Worm (Caenorhabditis elegans) whole organism, midembryonic: ENCODE measurements around the gene soc-2.

ENCODE experiments used
- T22C8.4 ChIP-seq: fragments of 200-800 bp; sonication (Bioruptor generic); IDR thresholded peaks from 2 replicates; pipeline ENCODE4 v1.3.6; 2022; ENCODE audit warnings: missing genetic modification characterization, missing compliant biosample characterization
- cog-1 ChIP-seq: sonication (generic microtip); optimal IDR thresholded peaks from 2 replicates; lab custom pipeline; 2016; ENCODE audit warnings: missing genetic modification characterization, missing compliant biosample characterization
- flt-1 ChIP-seq: fragments of 200-800 bp; sonication (Bioruptor generic); IDR thresholded peaks from 2 replicates; pipeline ENCODE4 v1.3.6; 2022; ENCODE audit warnings: missing genetic modification characterization, missing compliant biosample characterization
- klf-2 ChIP-seq: fragments of 200-800 bp; sonication (Bioruptor generic); conservative IDR thresholded peaks from 2 replicates; pipeline ENCODE4 v1.3.6; 2022; ENCODE audit warnings: missing genetic modification reagents, missing genetic modification characterization, missing compliant biosample characterization
- med-1 ChIP-seq: sonication (generic microtip); optimal IDR thresholded peaks from 2 replicates; lab custom pipeline; 2017; ENCODE audit warnings: missing genetic modification characterization, mild to moderate bottlenecking, missing compliant biosample characterization, antibody characterized with exemption, missing genetic modification reagents; ENCODE audit not compliant: insufficient read depth
- ref-1 ChIP-seq: fragments of 200-800 bp; sonication (Bioruptor generic); conservative IDR thresholded peaks from 2 replicates; pipeline ENCODE4 v1.3.6; 2022; ENCODE audit warnings: missing genetic modification reagents, missing genetic modification characterization, missing compliant biosample characterization
- tab-1 ChIP-seq: fragments of 200-800 bp; sonication (Bioruptor generic); IDR thresholded peaks from 2 replicates; pipeline ENCODE4 v1.3.6; 2022; ENCODE audit warnings: missing genetic modification characterization, missing compliant biosample characterization
- ztf-23 ChIP-seq: fragments of 200-800 bp; sonication (Bioruptor generic); IDR thresholded peaks from 2 replicates; pipeline ENCODE4 v1.3.6; 2022; ENCODE audit warnings: missing genetic modification reagents, missing genetic modification characterization, missing compliant biosample characterization
- ztf-29 ChIP-seq: fragments of 200-800 bp; sonication (Bioruptor generic); IDR thresholded peaks from 2 replicates; pipeline ENCODE4 v1.3.6; 2022; ENCODE audit warnings: missing genetic modification reagents, missing genetic modification characterization, missing compliant biosample characterization

Gene soc-2

ce11 chrIV:5134798-5135197 is 17.5 kb downstream of the soc-2 start:
- TF ChIP-seq ztf-29 (GFP tag; lab: Robert Waterston, UW): no peak

- TF ChIP-seq klf-2 (GFP tag; lab: Robert Waterston, UW) (no peak), ref-1 (0 out of 2 replicates have a peak, but pooled peaks have one; percentile 22)
These were observed 18.4 kb downstream of the soc-2 start for ce11 chrIV:5133791-5134370.

- TF ChIP-seq med-1 (no peak), tab-1 (GFP tag; lab: Robert Waterston, UW) (no peak)
These were observed 20.5 kb downstream of the soc-2 start for ce11 chrIV:5131781-5132180.

- TF ChIP-seq T22C8.4 (GFP tag; lab: Robert Waterston, UW): no peak
- no peak for TF ChIP-seq ref-1
- TF ChIP-seq ztf-23: no peak
- TF ChIP-seq med-1: no peak
- no peak for TF ChIP-seq tab-1 (GFP tag; lab: Robert Waterston, UW)
- TF ChIP-seq klf-2 (GFP tag; lab: Robert Waterston, UW): no peak
These were observed 30.3 kb downstream of the soc-2 start, which contains the start of gene tkr-3 for ce11 chrIV:5121995-5122394. tkr-3 (minus strand) TSS chrIV:5122095.

- TF ChIP-seq ref-1: no peak
- no peak for TF ChIP-seq ztf-23
- TF ChIP-seq cog-1 (tag; lab: Kevin White, UChicago): no peak
- TF ChIP-seq tab-1 (GFP tag; lab: Robert Waterston, UW): no peak
- TF ChIP-seq med-1: no peak
- no peak for TF ChIP-seq flt-1 (GFP tag; lab: Robert Waterston, UW)
- TF ChIP-seq T22C8.4 (GFP tag; lab: Robert Waterston, UW): no peak
- TF ChIP-seq klf-2 (GFP tag; lab: Robert Waterston, UW): no peak
- no peak for TF ChIP-seq ztf-29 (GFP tag; lab: Robert Waterston, UW)
These were observed 40.8 kb downstream of the soc-2 start, which contains the start of gene AC7.3 for ce11 chrIV:5111533-5111932. AC7.3 (plus strand) TSS chrIV:5111833.

- TF ChIP-seq flt-1 (GFP tag; lab: Robert Waterston, UW) (no peak), med-1 (no peak), ztf-23 (no peak), ztf-29 (GFP tag; lab: Robert Waterston, UW) (no peak), klf-2 (GFP tag; lab: Robert Waterston, UW) (no peak), T22C8.4 (GFP tag; lab: Robert Waterston, UW) (no peak), ref-1 (no peak), cog-1 (tag; lab: Kevin White, UChicago) (no peak), tab-1 (GFP tag; lab: Robert Waterston, UW) (no peak)
These were observed 41.8 kb downstream of the soc-2 start for ce11 chrIV:5110391-5110930.

ce11 chrIV:5109943-5110342 is 42.3 kb downstream of the soc-2 start:
- TF ChIP-seq klf-2 (GFP tag; lab: Robert Waterston, UW) (no peak), ref-1 (no peak), ztf-29 (GFP tag; lab: Robert Waterston, UW) (no peak), ztf-23 (no peak), tab-1 (GFP tag; lab: Robert Waterston, UW) (no peak), med-1 (no peak), flt-1 (GFP tag; lab: Robert Waterston, UW) (no peak), T22C8.4 (GFP tag; lab: Robert Waterston, UW) (no peak), cog-1 (tag; lab: Kevin White, UChicago) (no peak)

ce11 chrIV:5108971-5109370 is 43.3 kb downstream of the soc-2 start:
- TF ChIP-seq ztf-29 (GFP tag; lab: Robert Waterston, UW) (no peak), tab-1 (GFP tag; lab: Robert Waterston, UW) (no peak), ref-1 (no peak), klf-2 (GFP tag; lab: Robert Waterston, UW) (no peak)

- TF ChIP-seq ztf-29 (GFP tag; lab: Robert Waterston, UW): no peak
- no peak for TF ChIP-seq ztf-23
- no peak for TF ChIP-seq ref-1
- TF ChIP-seq cog-1 (tag; lab: Kevin White, UChicago): no peak
- no peak for TF ChIP-seq tab-1 (GFP tag; lab: Robert Waterston, UW)
- no peak for TF ChIP-seq klf-2 (GFP tag; lab: Robert Waterston, UW)
- TF ChIP-seq med-1: no peak
- no peak for TF ChIP-seq flt-1 (GFP tag; lab: Robert Waterston, UW)
- no peak for TF ChIP-seq T22C8.4 (GFP tag; lab: Robert Waterston, UW)
These were observed 48.9 kb downstream of the soc-2 start, which contains the start of gene C02B10.3 for ce11 chrIV:5103229-5103894. C02B10.3 (minus strand) TSS chrIV:5103279.

- TF ChIP-seq flt-1 (GFP tag; lab: Robert Waterston, UW) (no peak), ref-1 (no peak), ztf-29 (GFP tag; lab: Robert Waterston, UW) (no peak), med-1 (no peak), klf-2 (GFP tag; lab: Robert Waterston, UW) (no peak), ztf-23 (no peak), T22C8.4 (GFP tag; lab: Robert Waterston, UW) (no peak), cog-1 (tag; lab: Kevin White, UChicago) (no peak), tab-1 (GFP tag; lab: Robert Waterston, UW) (no peak)
These were observed 50.3 kb downstream of the soc-2 start for ce11 chrIV:5101945-5102344.
